Fruit fly (Drosophila melanogaster): ENCODE results near the gene Larp4B.
A peak's percentile ranks its signal among the peaks of the same experiment; 100 is the strongest.

Gene Larp4B

dm6 chr3L:3225769-3226457, 1.3 kb downstream of the Larp4B start (continued):
- TF ChIP-seq oc (tag; optimal IDR thresholded peaks at IDR 0.05) (no peak), CG3726 (GFP tag; IDR thresholded peaks at IDR 0.05) (no peak), CG7271 (tag; optimal IDR thresholded peaks at IDR 0.05) (no peak), onecut (GFP tag; IDR thresholded peaks at IDR 0.05) (peak; percentile 6; the same call in 1 of the 2 replicates), Adf1 (GFP tag; IDR thresholded peaks at IDR 0.05) (peak; percentile 32; the same call in 1 of the 2 replicates), dimm (GFP tag; IDR thresholded peaks at IDR 0.05) (no peak), Trl (optimal IDR thresholded peaks at IDR 0.05) (peak; percentile 95 to 99), Trl (GFP tag; optimal IDR thresholded peaks at IDR 0.05) (peak; percentile 67), MTF-1 (GFP tag; optimal IDR thresholded peaks at IDR 0.05; ENCODE audit: borderline replicate concordance) (no peak), B-H2 (GFP tag; optimal IDR thresholded peaks at IDR 0.05) (peak; percentile 14), CG13894 (tag; optimal IDR thresholded peaks at IDR 0.05) (no peak), unc-4 (GFP tag; IDR thresholded peaks at IDR 0.05; ENCODE audit: partially characterized antibody) (0 out of 2 replicates have a peak, but pooled peaks have one; percentile 21), CG8478 (optimal IDR thresholded peaks at IDR 0.05) (peak; percentile 90), CG12219 (GFP tag; optimal IDR thresholded peaks at IDR 0.05) (peak; percentile 57), fd102C (GFP tag; optimal IDR thresholded peaks at IDR 0.05) (no peak), BtbVII (GFP tag; optimal IDR thresholded peaks at IDR 0.05) (peak; percentile 51), CG11504 (tag; optimal IDR thresholded peaks at IDR 0.05) (no peak), CG3163 (GFP tag; optimal IDR thresholded peaks at IDR 0.05) (peak; percentile 66), chn (GFP tag; optimal IDR thresholded peaks at IDR 0.05) (peak; percentile 26), NfI (GFP tag; optimal IDR thresholded peaks at IDR 0.05) (peak; percentile 6), Mad (GFP tag; optimal IDR thresholded peaks at IDR 0.05) (no peak)

- TF ChIP-seq odd (GFP tag; optimal IDR thresholded peaks at IDR 0.05) (no peak), CG9932 (GFP tag; IDR thresholded peaks at IDR 0.05) (no peak), CG8478 (optimal IDR thresholded peaks at IDR 0.05) (peak; percentile 52), prd (optimal IDR thresholded peaks at IDR 0.05) (no peak), prd (GFP tag; IDR thresholded peaks at IDR 0.05) (no peak), CG8290 (GFP tag; optimal IDR thresholded peaks at IDR 0.05) (no peak), CG8290 (tag; optimal IDR thresholded peaks at IDR 0.05) (no peak), CG10543 (GFP tag; optimal IDR thresholded peaks at IDR 0.05) (no peak), Pdp1 (GFP tag; optimal IDR thresholded peaks at IDR 0.05) (peak in 1 of 2 experiments; percentile 41), CG34422 (GFP tag; IDR thresholded peaks at IDR 0.05) (peak; percentile 4; the same call in 1 of the 3 replicates), gcm (GFP tag; optimal IDR thresholded peaks at IDR 0.05) (peak; percentile 74), ash1 (GFP tag; optimal IDR thresholded peaks at IDR 0.05) (no peak), chinmo (GFP tag; IDR thresholded peaks at IDR 0.05; ENCODE audit: partially characterized antibody) (0 out of 4 replicates have a peak, but pooled peaks have one; percentile 84), CG6654 (GFP tag; optimal IDR thresholded peaks at IDR 0.05) (no peak), sug (tag; optimal IDR thresholded peaks at IDR 0.05) (peak; percentile 48), cg (GFP tag; optimal IDR thresholded peaks at IDR 0.05) (peak; percentile 92), crol (GFP tag; IDR thresholded peaks at IDR 0.05) (peak; percentile 82), CG4404 (GFP tag; IDR thresholded peaks at IDR 0.05) (no peak), Dref (GFP tag; IDR thresholded peaks at IDR 0.05) (no peak), Side (GFP tag; optimal IDR thresholded peaks at IDR 0.05) (no peak), CG15479 (GFP tag; optimal IDR thresholded peaks at IDR 0.05) (peak; percentile 22), twi (tag; optimal IDR thresholded peaks at IDR 0.05) (peak; percentile 46), CG5245 (GFP tag; optimal IDR thresholded peaks at IDR 0.05) (no peak), gt (GFP tag; IDR thresholded peaks at IDR 0.05) (no peak)
Measured at dm6 chr3L:3226458-3226783, 1.8 kb downstream of the Larp4B start.

All from whole organism, embryonic.